Worm (Caenorhabditis elegans) whole organism, young adult: ENCODE measurements around the gene F25B4.8.
A peak's percentile ranks its signal among the peaks of the same experiment; 100 is the strongest.

Source experiments
- B0019.2 ChIP-seq: fragments of 200-800 bp; sonication (Bioruptor generic); conservative IDR thresholded peaks from 2 replicates; pipeline ENCODE4 v1.3.6; 2022; ENCODE audit warnings: missing genetic modification reagents, missing genetic modification characterization, missing compliant biosample characterization
- B0336.3 ChIP-seq: fragments of 200-800 bp; sonication (Bioruptor generic); IDR thresholded peaks from 2 replicates; pipeline ENCODE4 v1.3.6; 2022; ENCODE audit warnings: missing genetic modification characterization, missing compliant biosample characterization
- C17E4.6 ChIP-seq: fragments of 200-800 bp; sonication (Bioruptor generic); IDR thresholded peaks from 2 replicates; pipeline ENCODE4 v1.3.6; 2022; ENCODE audit warnings: missing genetic modification reagents, missing genetic modification characterization, missing compliant biosample characterization
- F33H1.4 ChIP-seq: fragments of 200-800 bp; sonication (Bioruptor generic); IDR thresholded peaks from 2 replicates; pipeline ENCODE4 v1.3.6; 2022; ENCODE audit warnings: missing genetic modification reagents, missing genetic modification characterization, missing compliant biosample characterization
- F39B2.1 ChIP-seq: fragments of 200-800 bp; sonication (Bioruptor generic); IDR thresholded peaks from 2 replicates; pipeline ENCODE4 v1.3.6; 2022; ENCODE audit warnings: missing genetic modification reagents, missing genetic modification characterization, missing compliant biosample characterization
- F52B5.7 ChIP-seq: sonication (generic microtip); optimal IDR thresholded peaks from 2 replicates; lab custom pipeline; 2016; ENCODE audit warnings: mild to moderate bottlenecking, missing genetic modification characterization, missing compliant biosample characterization
- F55B11.4 ChIP-seq: sonication (generic microtip); optimal IDR thresholded peaks from 2 replicates; lab custom pipeline; 2016; ENCODE audit warnings: missing compliant biosample characterization, missing genetic modification characterization, borderline replicate concordance; ENCODE audit not compliant: insufficient read depth
- Y53G8AR.9 ChIP-seq: fragments of 200-800 bp; sonication (Bioruptor generic); conservative IDR thresholded peaks from 2 replicates; pipeline ENCODE4 v1.3.6; 2022; ENCODE audit warnings: missing genetic modification reagents, missing genetic modification characterization, missing compliant biosample characterization
- Y67H2A.10 ChIP-seq: fragments of 200-800 bp; sonication (Bioruptor generic); conservative IDR thresholded peaks from 2 replicates; pipeline ENCODE4 v1.3.6; 2022; ENCODE audit warnings: missing genetic modification reagents, missing genetic modification characterization, missing compliant biosample characterization
- akir-1 ChIP-seq: fragments of 200-800 bp; sonication (Bioruptor generic); optimal IDR thresholded peaks from 2 replicates; lab custom pipeline; 2018; ENCODE audit warnings: mild to moderate bottlenecking, missing genetic modification characterization, moderate library complexity, missing compliant biosample characterization
- aptf-2 ChIP-seq: fragments of 200-800 bp; sonication (Bioruptor generic); conservative IDR thresholded peaks from 2 replicates; pipeline ENCODE4 v1.3.6; 2022; ENCODE audit warnings: missing genetic modification reagents, missing genetic modification characterization, missing compliant biosample characterization
- atf-7 ChIP-seq: sonication (generic microtip); optimal IDR thresholded peaks from 2 replicates; lab custom pipeline; 2017; ENCODE audit warnings: mild to moderate bottlenecking, missing genetic modification characterization, missing compliant biosample characterization
- attf-6 ChIP-seq: fragments of 200-800 bp; sonication (Bioruptor generic); IDR thresholded peaks from 2 replicates; pipeline ENCODE4 v1.3.6; 2022; ENCODE audit warnings: missing genetic modification reagents, missing genetic modification characterization, missing compliant biosample characterization
- bed-2 ChIP-seq: fragments of 200-800 bp; sonication (Bioruptor generic); IDR thresholded peaks from 2 replicates; pipeline ENCODE4 v1.3.6; 2022; ENCODE audit warnings: missing genetic modification reagents, missing genetic modification characterization, missing compliant biosample characterization
- ceh-58 ChIP-seq: fragments of 200-800 bp; sonication (Bioruptor generic); IDR thresholded peaks from 2 replicates; pipeline ENCODE4 v1.3.6; 2022; ENCODE audit warnings: missing genetic modification characterization, missing compliant biosample characterization
- ceh-91 ChIP-seq: fragments of 200-800 bp; sonication (Bioruptor generic); IDR thresholded peaks from 2 replicates; pipeline ENCODE4 v1.3.6; 2022; ENCODE audit warnings: missing genetic modification reagents, missing genetic modification characterization, missing compliant biosample characterization
- efl-1 ChIP-seq: fragments of 150-350 bp; optimal IDR thresholded peaks from 2 replicates; lab custom pipeline; 2014; ENCODE audit warnings: missing biosample characterization, missing genetic modification reagents, missing genetic modification characterization
- egl-44 ChIP-seq: fragments of 200-800 bp; sonication (Bioruptor generic); IDR thresholded peaks from 2 replicates; pipeline ENCODE4 v1.3.6; 2022; ENCODE audit warnings: missing genetic modification reagents, missing genetic modification characterization, missing compliant biosample characterization
- ets-4 ChIP-seq: fragments of 200-800 bp; sonication (Bioruptor generic); optimal IDR thresholded peaks from 2 replicates; lab custom pipeline; 2018; ENCODE audit warnings: mild to moderate bottlenecking, missing genetic modification characterization, missing compliant biosample characterization
- fkh-3 ChIP-seq: sonication (generic microtip); optimal IDR thresholded peaks from 2 replicates; lab custom pipeline; 2016; ENCODE audit warnings: mild to moderate bottlenecking, missing genetic modification characterization, missing compliant biosample characterization
- him-1 ChIP-seq: sonication (generic microtip); optimal IDR thresholded peaks from 2 replicates; lab custom pipeline; 2016; ENCODE audit warnings: missing genotype, missing genetic modification reagents, missing genetic modification characterization, missing compliant biosample characterization
- hlh-26 ChIP-seq: fragments of 200-800 bp; sonication (Bioruptor generic); conservative IDR thresholded peaks from 2 replicates; pipeline ENCODE4 v1.3.6; 2022; ENCODE audit warnings: missing genetic modification reagents, missing genetic modification characterization, missing compliant biosample characterization
- hmg-1.2 ChIP-seq: fragments of 200-800 bp; sonication (Bioruptor generic); IDR thresholded peaks from 2 replicates; pipeline ENCODE4 v1.3.6; 2022; ENCODE audit warnings: missing genetic modification reagents, missing genetic modification characterization, missing compliant biosample characterization
- hrde-1 ChIP-seq: sonication (generic microtip); optimal IDR thresholded peaks from 2 replicates; lab custom pipeline; 2016; ENCODE audit warnings: missing genetic modification characterization, mild to moderate bottlenecking, missing compliant biosample characterization, moderate library complexity, missing genotype, missing genetic modification reagents, borderline replicate concordance
- hsf-1 ChIP-seq: fragments of 200-800 bp; sonication (Bioruptor generic); IDR thresholded peaks from 2 replicates; pipeline ENCODE4 v1.3.6; 2022; ENCODE audit warnings: missing genetic modification reagents, missing genetic modification characterization, missing compliant biosample characterization
- let-526 ChIP-seq: fragments of 200-800 bp; sonication (Bioruptor generic); IDR thresholded peaks from 2 replicates; pipeline ENCODE4 v1.3.6; 2022; ENCODE audit warnings: missing genetic modification reagents, missing genetic modification characterization, missing compliant biosample characterization
- lin-40 ChIP-seq: sonication (generic microtip); optimal IDR thresholded peaks from 2 replicates; lab custom pipeline; 2016; ENCODE audit warnings: missing genetic modification characterization, mild to moderate bottlenecking, missing compliant biosample characterization, missing genotype, missing genetic modification reagents
- lin-54 ChIP-seq: fragments of 200-800 bp; sonication (Bioruptor generic); optimal IDR thresholded peaks from 2 replicates; lab custom pipeline; 2018; ENCODE audit warnings: mild to moderate bottlenecking, missing genetic modification characterization, missing compliant biosample characterization
- lir-1 ChIP-seq: fragments of 200-800 bp; sonication (Bioruptor generic); conservative IDR thresholded peaks from 2 replicates; pipeline ENCODE4 v1.3.6; 2022; ENCODE audit warnings: missing genetic modification reagents, missing genetic modification characterization, missing compliant biosample characterization
- lsl-1 ChIP-seq: fragments of 200-800 bp; sonication (Bioruptor generic); optimal IDR thresholded peaks from 2 replicates; lab custom pipeline; 2018; ENCODE audit warnings: mild to moderate bottlenecking, missing genetic modification characterization, moderate library complexity, missing compliant biosample characterization
- madf-3 ChIP-seq: fragments of 200-800 bp; sonication (Bioruptor generic); IDR thresholded peaks from 2 replicates; pipeline ENCODE4 v1.3.6; 2022; ENCODE audit warnings: missing genetic modification reagents, missing genetic modification characterization, missing compliant biosample characterization
- madf-6 ChIP-seq: fragments of 200-800 bp; sonication (Bioruptor generic); IDR thresholded peaks from 2 replicates; pipeline ENCODE4 v1.3.6; 2022; ENCODE audit warnings: missing genetic modification reagents, missing genetic modification characterization, missing compliant biosample characterization
- mel-28 ChIP-seq: sonication (generic microtip); optimal IDR thresholded peaks from 2 replicates; lab custom pipeline; 2016; ENCODE audit warnings: borderline replicate concordance, mild to moderate bottlenecking, missing genetic modification characterization, missing compliant biosample characterization
- nfya-1 ChIP-seq: sonication (generic microtip); optimal IDR thresholded peaks from 2 replicates; lab custom pipeline; 2017; ENCODE audit warnings: antibody characterized with exemption, missing compliant biosample characterization, missing genetic modification characterization, borderline replicate concordance; ENCODE audit not compliant: insufficient read depth
- nfyb-1 ChIP-seq: fragments of 200-800 bp; sonication (Bioruptor generic); IDR thresholded peaks from 2 replicates; pipeline ENCODE4 v1.3.6; 2022; ENCODE audit warnings: missing genetic modification reagents, missing genetic modification characterization, missing compliant biosample characterization
- nhr-179 ChIP-seq: sonication (generic microtip); optimal IDR thresholded peaks from 2 replicates; lab custom pipeline; 2016; ENCODE audit warnings: mild to moderate bottlenecking, missing genetic modification characterization, missing compliant biosample characterization
- nhr-27 ChIP-seq: fragments of 200-800 bp; sonication (Bioruptor generic); optimal IDR thresholded peaks from 2 replicates; lab custom pipeline; 2018; ENCODE audit warnings: mild to moderate bottlenecking, missing genetic modification characterization, moderate library complexity, missing compliant biosample characterization
- pbrm-1 ChIP-seq: fragments of 200-800 bp; sonication (Bioruptor generic); IDR thresholded peaks from 2 replicates; pipeline ENCODE4 v1.3.6; 2022; ENCODE audit warnings: missing genetic modification reagents, missing genetic modification characterization, missing compliant biosample characterization
- rec-8 ChIP-seq, 2 experiments: sonication (generic microtip); optimal IDR thresholded peaks; 2 replicates each; lab custom pipeline; 2016; ENCODE audit warnings: mild to moderate bottlenecking in 2 of 2, missing genetic modification characterization in 2 of 2, missing genetic modification reagents in 2 of 2, missing genotype in 2 of 2, missing biosample characterization in 1 of 2, missing compliant biosample characterization in 1 of 2, moderate library complexity in 1 of 2
- snpc-1.3 ChIP-seq: sonication (generic microtip); optimal IDR thresholded peaks from 2 replicates; lab custom pipeline; 2017; ENCODE audit warnings: missing genetic modification characterization, mild to moderate bottlenecking, missing compliant biosample characterization, antibody characterized with exemption, moderate library complexity, missing genotype, missing genetic modification reagents; ENCODE audit not compliant: insufficient read depth
- tlf-1 ChIP-seq: fragments of 200-800 bp; sonication (Bioruptor generic); optimal IDR thresholded peaks from 2 replicates; lab custom pipeline; 2018; ENCODE audit warnings: mild to moderate bottlenecking, missing genetic modification characterization, missing compliant biosample characterization
- unc-130 ChIP-seq: sonication (generic microtip); optimal IDR thresholded peaks from 2 replicates; lab custom pipeline; 2016; ENCODE audit warnings: missing genetic modification reagents, missing genetic modification characterization, missing compliant biosample characterization
- xnd-1 ChIP-seq: sonication (generic microtip); optimal IDR thresholded peaks from 2 replicates; lab custom pipeline; 2016; ENCODE audit warnings: missing genotype, missing genetic modification reagents, missing genetic modification characterization, missing compliant biosample characterization
- ztf-25 ChIP-seq: fragments of 200-800 bp; sonication (Bioruptor generic); IDR thresholded peaks from 2 replicates; pipeline ENCODE4 v1.3.6; 2022; ENCODE audit warnings: missing genetic modification reagents, missing genetic modification characterization, missing compliant biosample characterization
- ztf-6 ChIP-seq: fragments of 200-800 bp; sonication (Bioruptor generic); IDR thresholded peaks from 2 replicates; pipeline ENCODE4 v1.3.6; 2022; ENCODE audit warnings: missing genetic modification reagents, missing genetic modification characterization, missing compliant biosample characterization

The F25B4.8 gene

DNA sequence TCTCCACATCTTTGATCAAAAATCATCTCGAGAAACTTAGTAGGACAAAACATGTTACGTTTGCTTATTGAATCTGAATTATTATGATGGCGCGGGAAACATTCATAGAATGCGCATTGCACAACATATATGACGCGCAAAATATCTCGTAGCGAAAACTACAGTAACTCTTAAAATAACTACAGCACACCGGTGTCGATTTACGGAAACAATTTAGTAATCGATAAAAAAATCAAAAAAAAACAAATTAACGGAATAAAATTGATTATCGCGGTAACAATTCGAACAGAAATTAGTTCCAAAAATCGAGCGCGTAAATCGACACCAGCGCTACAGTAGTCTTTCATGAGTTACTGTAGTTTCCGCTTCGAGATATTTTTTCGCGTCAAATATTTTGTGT is 30.6 kb upstream of the F25B4.8 start:
- TF ChIP-seq egl-44 (no peak), madf-6 (GFP tag; lab: Robert Waterston, UW) (peak; percentile 65; the same call in 1 of the 2 replicates), atf-7 (tag; lab: Kevin White, UChicago) (no peak), let-526 (GFP tag; lab: Robert Waterston, UW) (no peak), lin-40 (tag; lab: Kevin White, UChicago) (no peak), nfyb-1 (GFP tag; lab: Robert Waterston, UW) (no peak), ets-4 (GFP tag; lab: Kevin White, UChicago) (no peak), hrde-1 (tag; lab: Kevin White, UChicago) (peak; percentile 37), F39B2.1 (GFP tag; lab: Robert Waterston, UW) (no peak), hsf-1 (GFP tag; lab: Robert Waterston, UW) (no peak), mel-28 (tag; lab: Kevin White, UChicago) (no peak), lsl-1 (GFP tag; lab: Kevin White, UChicago) (peak; percentile 53), ceh-91 (no peak), hlh-26 (GFP tag; lab: Robert Waterston, UW) (no peak), pbrm-1 (GFP tag; lab: Robert Waterston, UW) (0 out of 2 replicates have a peak, but pooled peaks have one; percentile 18), akir-1 (GFP tag; lab: Kevin White, UChicago) (no peak), madf-3 (GFP tag; lab: Robert Waterston, UW) (no peak), F52B5.7 (tag; lab: Kevin White, UChicago) (no peak), rec-8 (tag; optimal IDR thresholded peaks at IDR 0.05; lab: Kevin White, UChicago) (no peak), efl-1 (peak; percentile 34), tlf-1 (GFP tag; lab: Kevin White, UChicago) (no peak), C17E4.6 (no peak), nhr-27 (tag; lab: Kevin White, UChicago) (no peak), Y67H2A.10 (GFP tag; lab: Robert Waterston, UW) (no peak), xnd-1 (tag; lab: Kevin White, UChicago) (peak; percentile 34), lir-1 (GFP tag; lab: Robert Waterston, UW) (no peak), him-1 (tag; lab: Kevin White, UChicago) (peak; percentile 54), nfya-1 (no peak), hmg-1.2 (0 out of 2 replicates have a peak, but pooled peaks have one; percentile 18), ztf-6 (GFP tag; lab: Robert Waterston, UW) (no peak), unc-130 (no peak), aptf-2 (GFP tag; lab: Robert Waterston, UW) (no peak), B0019.2 (no peak), F33H1.4 (GFP tag; lab: Robert Waterston, UW) (peak; percentile 33; the same call in 1 of the 2 replicates), F55B11.4 (tag; lab: Kevin White, UChicago) (no peak), ztf-25 (no peak), B0336.3 (GFP tag; lab: Robert Waterston, UW) (peak; percentile 29; the same call in 1 of the 2 replicates), snpc-1.3 (tag; lab: Kevin White, UChicago) (no peak), bed-2 (GFP tag; lab: Robert Waterston, UW) (no peak), nhr-179 (tag; lab: Kevin White, UChicago) (no peak), ceh-58 (GFP tag; lab: Robert Waterston, UW) (0 out of 2 replicates have a peak, but pooled peaks have one; percentile 19), attf-6 (0 out of 2 replicates have a peak, but pooled peaks have one; percentile 19), fkh-3 (tag; lab: Kevin White, UChicago) (no peak), lin-54 (GFP tag; lab: Kevin White, UChicago) (no peak), Y53G8AR.9 (GFP tag; lab: Robert Waterston, UW) (no peak)
